Fruit fly (Drosophila melanogaster): ENCODE results near the gene CG8031.

DNA sequence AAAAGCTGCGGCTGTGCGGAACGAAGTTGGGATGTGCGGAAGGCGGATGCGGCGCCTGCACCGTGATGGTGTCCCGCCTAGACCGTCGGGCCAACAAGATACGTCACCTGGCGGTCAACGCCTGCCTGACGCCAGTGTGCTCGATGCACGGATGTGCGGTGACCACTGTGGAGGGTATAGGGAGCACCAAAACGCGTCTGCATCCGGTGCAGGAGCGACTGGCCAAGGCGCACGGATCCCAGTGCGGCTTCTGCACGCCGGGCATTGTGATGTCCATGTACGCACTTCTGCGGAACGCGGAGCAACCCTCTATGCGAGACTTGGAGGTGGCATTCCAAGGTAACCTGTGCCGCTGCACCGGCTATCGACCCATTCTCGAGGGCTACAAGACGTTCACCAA, 22.6 kb upstream of the CG8031 start:
- TF ChIP-seq CG14711 (tag; optimal IDR thresholded peaks at IDR 0.05) = no peak
- no peak for TF ChIP-seq kay (GFP tag; ENCODE audit: borderline replicate concordance)
- no peak for TF ChIP-seq CG33017 (tag; optimal IDR thresholded peaks at IDR 0.05)
- TF ChIP-seq CG1620 (GFP tag; optimal IDR thresholded peaks at IDR 0.05) = no peak
- no peak for TF ChIP-seq Crg-1 (GFP tag; optimal IDR thresholded peaks at IDR 0.05)
- no peak for TF ChIP-seq Clk (GFP tag; optimal IDR thresholded peaks at IDR 0.05)
- no peak for TF ChIP-seq CG11617 (GFP tag; optimal IDR thresholded peaks at IDR 0.05)
- TF ChIP-seq toe (GFP tag; optimal IDR thresholded peaks at IDR 0.05) = no peak
- TF ChIP-seq pad (GFP tag; optimal IDR thresholded peaks at IDR 0.05) = no peak
- TF ChIP-seq CG7045 (GFP tag; optimal IDR thresholded peaks at IDR 0.05) = no peak
